Worm (Caenorhabditis elegans) whole organism, L1 larva: ENCODE results near the gene rin-1.

Experiments used
- aha-1 ChIP-seq: fragments of 150-350 bp; optimal IDR thresholded peaks from 2 replicates; lab custom pipeline; 2014; ENCODE audit warnings: missing biosample characterization, missing genetic modification characterization
- dsc-1 ChIP-seq: sonication (generic microtip); optimal IDR thresholded peaks from 2 replicates; lab custom pipeline; 2016; ENCODE audit warnings: mild to moderate bottlenecking, missing genetic modification characterization, missing compliant biosample characterization
- ets-5 ChIP-seq: fragments of 200-800 bp; sonication (Bioruptor generic); IDR thresholded peaks from 2 replicates; pipeline ENCODE4 v1.3.6; 2022; ENCODE audit warnings: missing genetic modification characterization, missing compliant biosample characterization
- nhr-19 ChIP-seq: fragments of 200-800 bp; sonication (Bioruptor generic); conservative IDR thresholded peaks from 2 replicates; pipeline ENCODE4 v1.3.6; 2022; ENCODE audit warnings: missing genetic modification characterization, missing compliant biosample characterization
- nhr-237 ChIP-seq: fragments of 150-350 bp; optimal IDR thresholded peaks from 2 replicates; lab custom pipeline; 2014; ENCODE audit warnings: missing biosample characterization, missing genetic modification characterization
- snpc-4 ChIP-seq: fragments of 150-350 bp; optimal IDR thresholded peaks from 2 replicates; lab custom pipeline; 2014; ENCODE audit warnings: missing biosample characterization, missing genetic modification characterization

rin-1 gene

ce11 chrV:14734187-14734765 lies 81.1 kb downstream of the rin-1 start, which contains the start of gene unc-61 (continued):
- TF ChIP-seq ets-5 (GFP tag; lab: Robert Waterston, UW): no peak
- no peak for TF ChIP-seq nhr-237 (tag; lab: Kevin White, UChicago)
- peak; percentile 24; the same call in 1 of the 2 replicates for TF ChIP-seq nhr-19 (GFP tag; lab: Robert Waterston, UW)
- TF ChIP-seq snpc-4 (tag; lab: Kevin White, UChicago): no peak
- TF ChIP-seq aha-1 (tag; lab: Kevin White, UChicago): no peak
- TF ChIP-seq dsc-1 (tag; lab: Kevin White, UChicago): no peak
- TF ChIP-seq, all 84 proteins: peak for 21
